Fruit fly (Drosophila melanogaster) whole organism, embryonic: ENCODE measurements around the gene nerfin-2.
A peak's percentile ranks its signal among the peaks of the same experiment; 100 is the strongest.

ENCODE experiments used
- Ada2b ChIP-seq: fragments of 200-800 bp; sonication (Bioruptor generic); IDR thresholded peaks from 2 replicates; pipeline ENCODE4 v1.3.6; 2022; ENCODE audit warnings: missing biosample characterization, missing genetic modification characterization
- Atf-2 ChIP-seq: fragments of 200-800 bp; sonication (Bioruptor generic); optimal IDR thresholded peaks from 2 replicates; lab custom pipeline; 2016; ENCODE audit warnings: missing biosample characterization, missing genetic modification characterization
- Atf6 ChIP-seq: fragments of 200-800 bp; sonication (Bioruptor generic); IDR thresholded peaks from 2 replicates; pipeline ENCODE4 v1.3.6; 2022; ENCODE audit warnings: missing biosample characterization, missing genetic modification characterization
- B-H2 ChIP-seq: fragments of 200-800 bp; sonication (Bioruptor generic); optimal IDR thresholded peaks from 2 replicates; lab custom pipeline; 2018; ENCODE audit warnings: missing biosample characterization, mild to moderate bottlenecking, missing genetic modification characterization
- Bdp1 ChIP-seq: fragments of 200-800 bp; sonication (Bioruptor generic); optimal IDR thresholded peaks from 3 replicates; lab custom pipeline; 2016; ENCODE audit warnings: missing biosample characterization, missing genetic modification characterization
- Blimp-1 ChIP-seq: fragments of 200-800 bp; sonication (Bioruptor generic); optimal IDR thresholded peaks from 3 replicates; lab custom pipeline; 2018; ENCODE audit warnings: missing biosample characterization, missing genetic modification characterization, mild to moderate bottlenecking, moderate library complexity, missing genetic modification reagents
- CG10321 ChIP-seq: fragments of 200-800 bp; sonication (Bioruptor generic); IDR thresholded peaks from 2 replicates; pipeline ENCODE4 v1.3.6; 2022; ENCODE audit warnings: missing biosample characterization, missing genetic modification characterization
- CG10366 ChIP-seq: fragments of 200-800 bp; sonication (Bioruptor generic); IDR thresholded peaks from 2 replicates; pipeline ENCODE4 v1.3.6; 2022; ENCODE audit warnings: missing biosample characterization, missing genetic modification characterization
- CG12299 ChIP-seq: fragments of 200-800 bp; sonication (Bioruptor generic); optimal IDR thresholded peaks from 2 replicates; lab custom pipeline; 2018; ENCODE audit warnings: missing biosample characterization, mild to moderate bottlenecking, missing genetic modification characterization
- CG13287 ChIP-seq: fragments of 200-800 bp; sonication (Bioruptor generic); IDR thresholded peaks from 2 replicates; pipeline ENCODE4 v1.3.6; 2022; ENCODE audit warnings: missing biosample characterization, missing genetic modification characterization; ENCODE audit not compliant: partially characterized antibody
- CG15269 ChIP-seq: fragments of 200-800 bp; sonication (Bioruptor generic); optimal IDR thresholded peaks from 2 replicates; lab custom pipeline; 2018; ENCODE audit warnings: missing biosample characterization, mild to moderate bottlenecking, missing genetic modification characterization, moderate library complexity
- CG15479 ChIP-seq: fragments of 200-800 bp; sonication (Bioruptor generic); optimal IDR thresholded peaks from 3 replicates; lab custom pipeline; 2019; ENCODE audit warnings: missing biosample characterization, mild to moderate bottlenecking, missing genetic modification characterization, moderate library complexity
- CG16815 ChIP-seq: fragments of 200-800 bp; sonication (Bioruptor generic); optimal IDR thresholded peaks from 3 replicates; lab custom pipeline; 2017; ENCODE audit warnings: missing biosample characterization, mild to moderate bottlenecking, missing genetic modification characterization
- CG17186 ChIP-seq: fragments of 200-800 bp; sonication (Bioruptor generic); optimal IDR thresholded peaks from 3 replicates; lab custom pipeline; 2017; ENCODE audit warnings: missing biosample characterization, missing genetic modification reagents, missing genetic modification characterization
- CG30020 ChIP-seq: fragments of 200-800 bp; optimal IDR thresholded peaks from 2 replicates; lab custom pipeline; 2019; ENCODE audit warnings: missing biosample characterization, mild to moderate bottlenecking, missing genetic modification characterization, moderate library complexity
- CG6272 ChIP-seq: fragments of 200-800 bp; sonication (Bioruptor generic); IDR thresholded peaks from 2 replicates; pipeline ENCODE4 v1.3.6; 2022; ENCODE audit warnings: missing biosample characterization, missing genetic modification characterization
- CG6854 ChIP-seq: fragments of 200-800 bp; sonication (Bioruptor generic); optimal IDR thresholded peaks from 3 replicates; lab custom pipeline; 2017; ENCODE audit warnings: missing biosample characterization, mild to moderate bottlenecking, missing genetic modification characterization
- CG7745 ChIP-seq: fragments of 200-800 bp; sonication (Bioruptor generic); optimal IDR thresholded peaks from 2 replicates; lab custom pipeline; 2018; ENCODE audit warnings: missing biosample characterization, mild to moderate bottlenecking, missing genetic modification characterization, moderate library complexity
- CG8089 ChIP-seq: fragments of 200-800 bp; sonication (Bioruptor generic); optimal IDR thresholded peaks from 3 replicates; lab custom pipeline; 2016; ENCODE audit warnings: missing biosample characterization, missing genetic modification characterization
- CG8765 ChIP-seq: fragments of 200-800 bp; sonication (Bioruptor generic); IDR thresholded peaks from 2 replicates; pipeline ENCODE4 v1.3.6; 2022; ENCODE audit warnings: missing biosample characterization, missing genetic modification characterization
- CTCF ChIP-seq: fragments of 200-800 bp; sonication (Bioruptor generic); optimal IDR thresholded peaks from 2 replicates; lab custom pipeline; 2017; ENCODE audit warnings: missing biosample characterization, mild to moderate bottlenecking, missing genetic modification characterization, moderate library complexity
- Deaf1 ChIP-seq: fragments of 200-800 bp; optimal IDR thresholded peaks from 3 replicates; lab custom pipeline; 2019; ENCODE audit warnings: missing biosample characterization, mild to moderate bottlenecking, missing genetic modification characterization, moderate library complexity
- Dfd ChIP-seq, 2 experiments: fragments of >200 bp; optimal IDR thresholded peaks; 2 replicates each; lab custom pipeline; 2017; ENCODE audit warnings: missing biosample characterization in 2 of 2, missing genetic modification characterization in 2 of 2
- Dp ChIP-seq: fragments of 200-800 bp; sonication (Bioruptor generic); optimal IDR thresholded peaks from 2 replicates; lab custom pipeline; 2018; ENCODE audit warnings: missing biosample characterization, mild to moderate bottlenecking, missing genetic modification characterization, moderate library complexity
- E2f2 ChIP-seq: fragments of 200-800 bp; sonication (Bioruptor generic); IDR thresholded peaks from 2 replicates; pipeline ENCODE4 v1.3.6; 2022; ENCODE audit warnings: missing biosample characterization, missing genetic modification characterization
- Ets65A ChIP-seq: fragments of 200-800 bp; sonication (Bioruptor generic); peaks from one replicate; lab custom pipeline; 2016; ENCODE audit warnings: missing biosample characterization, missing genetic modification characterization
- Fer1 ChIP-seq: fragments of 200-800 bp; sonication (Bioruptor generic); optimal IDR thresholded peaks from 2 replicates; lab custom pipeline; 2017; ENCODE audit warnings: missing biosample characterization, mild to moderate bottlenecking, missing genetic modification characterization
- Lim3 ChIP-seq: fragments of 200-800 bp; sonication (Bioruptor generic); IDR thresholded peaks from 2 replicates; pipeline ENCODE4 v1.3.6; 2022; ENCODE audit warnings: missing biosample characterization, missing genetic modification characterization
- MTF-1 ChIP-seq: fragments of 200-800 bp; sonication (Bioruptor generic); optimal IDR thresholded peaks from 2 replicates; lab custom pipeline; 2018; ENCODE audit warnings: missing biosample characterization, mild to moderate bottlenecking, missing genetic modification characterization, borderline replicate concordance
- Neu2 ChIP-seq: fragments of 200-800 bp; sonication (Bioruptor generic); optimal IDR thresholded peaks from 3 replicates; lab custom pipeline; 2016; ENCODE audit warnings: missing biosample characterization, missing genetic modification characterization, borderline replicate concordance
- NfI ChIP-seq: fragments of 200-800 bp; sonication (Bioruptor generic); optimal IDR thresholded peaks from 3 replicates; lab custom pipeline; 2018; ENCODE audit warnings: missing biosample characterization, mild to moderate bottlenecking, missing genetic modification characterization, moderate library complexity
- bowl ChIP-seq: fragments of 200-800 bp; sonication (Bioruptor generic); IDR thresholded peaks from 2 replicates; pipeline ENCODE4 v1.3.6; 2022; ENCODE audit warnings: missing biosample characterization, missing genetic modification characterization
- da ChIP-seq: fragments of 200-800 bp; sonication (Bioruptor generic); optimal IDR thresholded peaks from 2 replicates; lab custom pipeline; 2016; ENCODE audit warnings: missing biosample characterization, missing genetic modification characterization
- dimm ChIP-seq: fragments of 200-800 bp; sonication (Bioruptor generic); IDR thresholded peaks from 2 replicates; pipeline ENCODE4 v1.3.6; 2022; ENCODE audit warnings: missing biosample characterization, missing genetic modification characterization
- dm ChIP-seq: fragments of 200-800 bp; sonication (Bioruptor generic); optimal IDR thresholded peaks from 3 replicates; lab custom pipeline; 2016; ENCODE audit warnings: missing biosample characterization, missing genetic modification characterization
- dpn ChIP-seq, 2 experiments: fragments of 200-800 bp; sonication (Bioruptor generic); optimal IDR thresholded peaks; 3 replicates each; lab custom pipeline; 2016; ENCODE audit warnings: missing biosample characterization in 2 of 2, missing genetic modification characterization in 2 of 2
- emc ChIP-seq: fragments of 200-800 bp; sonication (Bioruptor generic); optimal IDR thresholded peaks from 2 replicates; lab custom pipeline; 2016; ENCODE audit warnings: missing biosample characterization, missing genetic modification characterization
- esg ChIP-seq: fragments of 200-800 bp; sonication (Bioruptor generic); conservative IDR thresholded peaks from 2 replicates; pipeline ENCODE4 v1.3.6; 2022; ENCODE audit warnings: missing biosample characterization, missing genetic modification characterization
- fd102C ChIP-seq: fragments of 200-800 bp; sonication (Bioruptor generic); optimal IDR thresholded peaks from 2 replicates; lab custom pipeline; 2018; ENCODE audit warnings: missing biosample characterization, mild to moderate bottlenecking, missing genetic modification characterization, moderate library complexity
- fu2 ChIP-seq: fragments of 200-800 bp; sonication (Bioruptor generic); optimal IDR thresholded peaks from 2 replicates; lab custom pipeline; 2016; ENCODE audit warnings: missing biosample characterization, missing genetic modification characterization
- grau ChIP-seq: fragments of 200-800 bp; optimal IDR thresholded peaks from 3 replicates; lab custom pipeline; 2019; ENCODE audit warnings: missing biosample characterization, mild to moderate bottlenecking, missing genetic modification characterization, moderate library complexity
- hth ChIP-seq: fragments of >200 bp; optimal IDR thresholded peaks from 2 replicates; lab custom pipeline; 2017; ENCODE audit warnings: inconsistent platforms
- inv ChIP-seq: fragments of 200-800 bp; sonication (Bioruptor generic); IDR thresholded peaks from 2 replicates; pipeline ENCODE4 v1.3.6; 2022; ENCODE audit warnings: missing biosample characterization, missing genetic modification characterization; ENCODE audit not compliant: partially characterized antibody
- nerfin-1 ChIP-seq: fragments of 200-800 bp; sonication (Bioruptor generic); optimal IDR thresholded peaks from 3 replicates; lab custom pipeline; 2019; ENCODE audit warnings: missing biosample characterization, mild to moderate bottlenecking, missing genetic modification characterization, moderate library complexity
- nmo ChIP-seq: fragments of 200-800 bp; sonication (Bioruptor generic); optimal IDR thresholded peaks from 2 replicates; lab custom pipeline; 2018; ENCODE audit warnings: missing biosample characterization, mild to moderate bottlenecking, missing genetic modification characterization, moderate library complexity
- pnt ChIP-seq: fragments of 200-800 bp; sonication (Bioruptor generic); optimal IDR thresholded peaks from 3 replicates; lab custom pipeline; 2016; ENCODE audit warnings: missing biosample characterization, missing genetic modification characterization
- salm ChIP-seq: fragments of 200-800 bp; sonication (Bioruptor generic); optimal IDR thresholded peaks from 2 replicates; lab custom pipeline; 2018; ENCODE audit warnings: missing biosample characterization, mild to moderate bottlenecking, missing genetic modification characterization
- sens-2 ChIP-seq: fragments of 200-800 bp; sonication (Bioruptor generic); IDR thresholded peaks from 2 replicates; pipeline ENCODE4 v1.3.6; 2022; ENCODE audit warnings: missing biosample characterization, missing genetic modification characterization
- stc ChIP-seq: fragments of 200-800 bp; sonication (Bioruptor generic); IDR thresholded peaks from 2 replicates; pipeline ENCODE4 v1.3.6; 2022; ENCODE audit warnings: missing biosample characterization, missing genetic modification characterization
- trem ChIP-seq: fragments of 200-800 bp; optimal IDR thresholded peaks from 3 replicates; lab custom pipeline; 2019; ENCODE audit warnings: missing biosample characterization, mild to moderate bottlenecking, missing genetic modification characterization, moderate library complexity

The nerfin-2 gene

DNA sequence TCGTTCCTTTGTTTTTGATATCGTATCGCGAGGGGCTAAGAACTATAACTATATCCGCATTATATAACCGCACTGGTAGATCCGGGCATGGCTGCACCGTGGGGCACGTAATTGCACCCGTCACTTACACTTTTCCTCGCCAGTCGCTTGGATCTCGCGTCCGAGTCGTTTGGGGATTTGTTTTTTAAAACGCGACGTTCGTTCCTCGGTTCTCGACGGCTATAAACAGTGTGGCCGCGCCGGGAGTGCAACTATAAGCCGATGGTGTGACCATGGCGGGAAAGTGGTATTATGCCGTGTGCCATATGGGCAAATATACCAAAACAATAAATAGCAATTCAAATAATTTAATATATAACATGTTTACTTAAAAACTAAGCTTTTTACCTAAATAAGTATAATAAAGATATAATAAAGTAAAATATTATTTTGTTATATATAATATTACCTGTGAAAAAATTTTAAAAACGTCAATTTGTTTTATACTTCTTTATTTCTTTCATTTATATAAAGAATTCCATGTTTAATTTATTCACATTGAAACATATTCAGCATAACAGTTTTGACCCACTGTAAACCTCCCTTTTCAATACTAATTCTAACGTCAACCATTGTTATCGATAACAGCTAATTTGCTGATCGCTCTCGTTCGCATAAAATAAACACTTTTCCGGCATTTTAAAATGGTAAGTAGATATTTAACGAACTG is 28.1 kb upstream of the nerfin-2 start, which contains the start of the genes Mical and CG3909 (continued):
- peak; percentile 84 for TF ChIP-seq Deaf1
- TF ChIP-seq hth (lab: Kevin White, UChicago) = no peak
- peak; percentile 55 to 87 for TF ChIP-seq dpn (GFP tag; optimal IDR thresholded peaks at IDR 0.05; lab: Kevin White, UChicago)
- peak; percentile 79 for TF ChIP-seq Fer1
- peak; percentile 76 for TF ChIP-seq Atf6 (GFP tag; lab: Robert Waterston, UW)
- TF ChIP-seq B-H2 (GFP tag; lab: Kevin White, UChicago) = peak; percentile 74
- TF ChIP-seq inv = peak; percentile 32
- peak; percentile 69 for TF ChIP-seq nerfin-1 (tag; lab: Kevin White, UChicago)
- peak; percentile 90 for TF ChIP-seq CG15269 (tag; lab: Kevin White, UChicago)
- no peak for TF ChIP-seq Neu2
- peak; percentile 43; the same call in 1 of the 2 replicates for TF ChIP-seq CG10321 (GFP tag; lab: Robert Waterston, UW)
- peak; percentile 90 for TF ChIP-seq grau
- TF ChIP-seq fd102C = no peak
- TF ChIP-seq nmo (GFP tag; lab: Kevin White, UChicago) = peak; percentile 91
- TF ChIP-seq Atf-2 = peak; percentile 22
- TF ChIP-seq CG8765 = peak; percentile 65; the same call in 1 of the 2 replicates
- no peak for TF ChIP-seq CG15479 (GFP tag; lab: Kevin White, UChicago)
- peak; percentile 75 for TF ChIP-seq NfI (GFP tag; lab: Kevin White, UChicago)
- TF ChIP-seq Bdp1 (GFP tag; lab: Kevin White, UChicago) = no peak
- TF ChIP-seq CTCF (GFP tag; lab: Kevin White, UChicago) = peak; percentile 33
- TF ChIP-seq CG10366 (GFP tag; lab: Robert Waterston, UW) = peak; percentile 83
- peak; percentile 34 for TF ChIP-seq Dp (GFP tag; lab: Kevin White, UChicago)
- TF ChIP-seq Dfd (GFP tag; optimal IDR thresholded peaks at IDR 0.05; lab: Kevin White, UChicago) = no peak
- no peak for TF ChIP-seq dm (GFP tag; lab: Kevin White, UChicago)
- TF ChIP-seq Ada2b (GFP tag; lab: Robert Waterston, UW) = peak; percentile 88
- TF ChIP-seq bowl (GFP tag; lab: Robert Waterston, UW) = peak; percentile 56; the same call in 1 of the 2 replicates
- TF ChIP-seq CG8089 = no peak
- peak; percentile 70 for TF ChIP-seq E2f2
- TF ChIP-seq stc (GFP tag; lab: Robert Waterston, UW) = peak; percentile 92
- TF ChIP-seq Lim3 (GFP tag; lab: Robert Waterston, UW) = 0 out of 2 replicates have a peak, but pooled peaks have one; percentile 29
- peak; percentile 85 for TF ChIP-seq trem (tag; lab: Kevin White, UChicago)
- no peak for TF ChIP-seq CG7745
- peak; percentile 81 for TF ChIP-seq CG30020 (tag; lab: Kevin White, UChicago)
- TF ChIP-seq CG6854 (GFP tag; lab: Kevin White, UChicago) = no peak
- peak; percentile 72 for TF ChIP-seq Blimp-1
- TF ChIP-seq sens-2 (GFP tag; lab: Robert Waterston, UW) = peak; percentile 48
- TF ChIP-seq CG17186 (GFP tag; lab: Kevin White, UChicago) = peak; percentile 13
- TF ChIP-seq da (GFP tag; lab: Kevin White, UChicago) = no peak
- TF ChIP-seq CG16815 (GFP tag; lab: Kevin White, UChicago) = peak; percentile 66
- peak; percentile 76 for TF ChIP-seq CG6272 (GFP tag; lab: Robert Waterston, UW)
- TF ChIP-seq dimm = peak; percentile 77
- peak; percentile 86 for TF ChIP-seq esg (GFP tag; lab: Robert Waterston, UW)
- TF ChIP-seq fu2 = no peak
- peak; percentile 40 for TF ChIP-seq pnt (GFP tag; lab: Kevin White, UChicago)
- TF ChIP-seq CG13287 (GFP tag; lab: Robert Waterston, UW) = peak; percentile 68
- TF ChIP-seq CG12299 (tag; lab: Kevin White, UChicago) = peak; percentile 69
- TF ChIP-seq emc (GFP tag; lab: Kevin White, UChicago) = no peak
- TF ChIP-seq Ets65A = peak; percentile 90
- TF ChIP-seq MTF-1 (GFP tag; lab: Kevin White, UChicago) = peak; percentile 84
- peak; percentile 61 for TF ChIP-seq salm
